Worm (Caenorhabditis elegans) whole organism, early embryonic: ENCODE data around the gene sre-50.

Experiments used
- B0310.2 ChIP-seq: sonication (generic microtip); optimal IDR thresholded peaks from 2 replicates; lab custom pipeline; 2016; ENCODE audit warnings: mild to moderate bottlenecking, missing genetic modification characterization, missing compliant biosample characterization
- F13C5.2 ChIP-seq: sonication (generic microtip); optimal IDR thresholded peaks from 2 replicates; lab custom pipeline; 2017; ENCODE audit warnings: mild to moderate bottlenecking, missing genetic modification characterization, inconsistent platforms, missing compliant biosample characterization
- aly-1 ChIP-seq: sonication (generic microtip); optimal IDR thresholded peaks from 2 replicates; lab custom pipeline; 2016; ENCODE audit warnings: missing genetic modification characterization, missing compliant biosample characterization
- ama-1 ChIP-seq: fragments of 150-350 bp; optimal IDR thresholded peaks from 2 replicates; lab custom pipeline; 2014
- ceh-13 ChIP-seq: fragments of 200-800 bp; sonication (Bioruptor generic); optimal IDR thresholded peaks from 2 replicates; lab custom pipeline; 2018; ENCODE audit warnings: mild to moderate bottlenecking, missing genetic modification characterization, missing compliant biosample characterization
- ceh-36 ChIP-seq: sonication (generic microtip); optimal IDR thresholded peaks from 2 replicates; lab custom pipeline; 2016; ENCODE audit warnings: missing genetic modification characterization, inconsistent platforms, missing compliant biosample characterization
- ets-7 ChIP-seq: sonication (generic microtip); optimal IDR thresholded peaks from 2 replicates; lab custom pipeline; 2016; ENCODE audit warnings: missing genotype, missing genetic modification characterization, missing compliant biosample characterization
- flt-1 ChIP-seq: fragments of 200-800 bp; sonication (Bioruptor generic); IDR thresholded peaks from 2 replicates; pipeline ENCODE4 v1.3.6; 2022; ENCODE audit warnings: missing genetic modification characterization, missing compliant biosample characterization
- hmbx-1 ChIP-seq: sonication (generic microtip); optimal IDR thresholded peaks from 2 replicates; lab custom pipeline; 2016; ENCODE audit warnings: mild to moderate bottlenecking, missing genetic modification characterization, missing compliant biosample characterization
- hmg-4 ChIP-seq: fragments of 200-800 bp; sonication (Bioruptor generic); optimal IDR thresholded peaks from 2 replicates; lab custom pipeline; 2018; ENCODE audit warnings: mild to moderate bottlenecking, missing genetic modification characterization, missing compliant biosample characterization
- hnd-1 ChIP-seq: sonication (generic microtip); optimal IDR thresholded peaks from 2 replicates; lab custom pipeline; 2016; ENCODE audit warnings: missing genetic modification characterization, missing compliant biosample characterization
- pes-1 ChIP-seq: fragments of 200-800 bp; sonication (Bioruptor generic); IDR thresholded peaks from 2 replicates; pipeline ENCODE4 v1.3.6; 2022; ENCODE audit warnings: missing genetic modification reagents, missing genetic modification characterization, missing compliant biosample characterization
- scrt-1 ChIP-seq: fragments of 200-800 bp; sonication (Bioruptor generic); IDR thresholded peaks from 2 replicates; pipeline ENCODE4 v1.3.6; 2022; ENCODE audit warnings: missing genetic modification characterization, missing compliant biosample characterization
- sea-1 ChIP-seq: fragments of 200-800 bp; sonication (Bioruptor generic); conservative IDR thresholded peaks from 2 replicates; pipeline ENCODE4 v1.3.6; 2022; ENCODE audit warnings: missing genetic modification characterization, missing compliant biosample characterization
- tbx-11 ChIP-seq: fragments of 200-800 bp; sonication (Bioruptor generic); IDR thresholded peaks from 2 replicates; pipeline ENCODE4 v1.3.6; 2022; ENCODE audit warnings: missing genetic modification characterization, missing compliant biosample characterization
- tbx-37 ChIP-seq: fragments of 200-800 bp; sonication (Bioruptor generic); conservative IDR thresholded peaks from 2 replicates; pipeline ENCODE4 v1.3.6; 2022; ENCODE audit warnings: missing genetic modification reagents, missing genetic modification characterization, missing compliant biosample characterization
- tra-4 ChIP-seq: sonication (generic microtip); optimal IDR thresholded peaks from 2 replicates; lab custom pipeline; 2017; ENCODE audit warnings: missing genetic modification characterization, missing compliant biosample characterization

The sre-50 gene

ce11 chrII:12264847-12265246 is 38.5 kb upstream of the sre-50 start:
- TF ChIP-seq scrt-1 (GFP tag; lab: Robert Waterston, UW) (no peak), hnd-1 (tag; lab: Kevin White, UChicago) (no peak), B0310.2 (tag; lab: Kevin White, UChicago) (no peak), hmbx-1 (tag; lab: Kevin White, UChicago) (no peak), tbx-37 (GFP tag; lab: Robert Waterston, UW) (no peak), ceh-13 (GFP tag; lab: Kevin White, UChicago) (no peak)

- TF ChIP-seq tra-4 (tag; lab: Kevin White, UChicago) (no peak), pes-1 (GFP tag; lab: Robert Waterston, UW) (no peak), ets-7 (tag; lab: Kevin White, UChicago) (no peak), F13C5.2 (tag; lab: Kevin White, UChicago) (no peak), ama-1 (lab: Kevin White, UChicago) (no peak), ceh-13 (GFP tag; lab: Kevin White, UChicago) (no peak), hnd-1 (tag; lab: Kevin White, UChicago) (no peak), ceh-36 (no peak), sea-1 (GFP tag; lab: Robert Waterston, UW) (no peak), aly-1 (tag; lab: Kevin White, UChicago) (no peak), hmbx-1 (tag; lab: Kevin White, UChicago) (no peak), scrt-1 (GFP tag; lab: Robert Waterston, UW) (no peak), hmg-4 (GFP tag; lab: Kevin White, UChicago) (no peak), tbx-11 (GFP tag; lab: Robert Waterston, UW) (no peak), flt-1 (GFP tag; lab: Robert Waterston, UW) (no peak), B0310.2 (tag; lab: Kevin White, UChicago) (no peak), tbx-37 (GFP tag; lab: Robert Waterston, UW) (no peak)
Observed at ce11 chrII:12266145-12266544, 37.2 kb upstream of the sre-50 start, which contains the start of gene tric-1B.1. Gene tric-1B.1 (minus strand): TSS chrII:12266245.

- TF ChIP-seq hnd-1 (tag; lab: Kevin White, UChicago), result no peak
- TF ChIP-seq ets-7 (tag; lab: Kevin White, UChicago), result no peak
- no peak for TF ChIP-seq ceh-36
- TF ChIP-seq pes-1 (GFP tag; lab: Robert Waterston, UW), result no peak
- TF ChIP-seq scrt-1 (GFP tag; lab: Robert Waterston, UW), result no peak
- no peak for TF ChIP-seq hmg-4 (GFP tag; lab: Kevin White, UChicago)
- TF ChIP-seq aly-1 (tag; lab: Kevin White, UChicago), result no peak
- TF ChIP-seq F13C5.2 (tag; lab: Kevin White, UChicago), result no peak
- no peak for TF ChIP-seq B0310.2 (tag; lab: Kevin White, UChicago)
- TF ChIP-seq flt-1 (GFP tag; lab: Robert Waterston, UW), result no peak
- TF ChIP-seq tra-4 (tag; lab: Kevin White, UChicago), result no peak
- TF ChIP-seq sea-1 (GFP tag; lab: Robert Waterston, UW), result no peak
- TF ChIP-seq ceh-13 (GFP tag; lab: Kevin White, UChicago), result no peak
- TF ChIP-seq tbx-11 (GFP tag; lab: Robert Waterston, UW), result no peak
- TF ChIP-seq hmbx-1 (tag; lab: Kevin White, UChicago), result no peak
- no peak for TF ChIP-seq ama-1 (lab: Kevin White, UChicago)
- no peak for TF ChIP-seq tbx-37 (GFP tag; lab: Robert Waterston, UW)
Observed at ce11 chrII:12266797-12267196, 36.5 kb upstream of the sre-50 start.

ce11 chrII:12268857-12269256 is 34.5 kb upstream of the sre-50 start:
- TF ChIP-seq hmg-4 (GFP tag; lab: Kevin White, UChicago), result no peak
- TF ChIP-seq sea-1 (GFP tag; lab: Robert Waterston, UW), result no peak
- no peak for TF ChIP-seq B0310.2 (tag; lab: Kevin White, UChicago)
- no peak for TF ChIP-seq hnd-1 (tag; lab: Kevin White, UChicago)
- TF ChIP-seq tbx-11 (GFP tag; lab: Robert Waterston, UW), result no peak
- TF ChIP-seq tra-4 (tag; lab: Kevin White, UChicago), result no peak
- TF ChIP-seq F13C5.2 (tag; lab: Kevin White, UChicago), result no peak
- no peak for TF ChIP-seq scrt-1 (GFP tag; lab: Robert Waterston, UW)
- no peak for TF ChIP-seq ama-1 (lab: Kevin White, UChicago)
- TF ChIP-seq ceh-13 (GFP tag; lab: Kevin White, UChicago), result no peak
- no peak for TF ChIP-seq ceh-36
- no peak for TF ChIP-seq aly-1 (tag; lab: Kevin White, UChicago)
- TF ChIP-seq hmbx-1 (tag; lab: Kevin White, UChicago), result no peak
- TF ChIP-seq flt-1 (GFP tag; lab: Robert Waterston, UW), result no peak
- TF ChIP-seq pes-1 (GFP tag; lab: Robert Waterston, UW), result no peak
- no peak for TF ChIP-seq ets-7 (tag; lab: Kevin White, UChicago)
- TF ChIP-seq tbx-37 (GFP tag; lab: Robert Waterston, UW), result no peak

ce11 chrII:12274944-12275343 is 28.4 kb upstream of the sre-50 start, which contains the start of gene Y57A10A.27:
Gene Y57A10A.27 (minus strand): TSS chrII:12275044.
- no peak for TF ChIP-seq ceh-36
- TF ChIP-seq tra-4 (tag; lab: Kevin White, UChicago), result no peak
- TF ChIP-seq aly-1 (tag; lab: Kevin White, UChicago), result no peak
- no peak for TF ChIP-seq ets-7 (tag; lab: Kevin White, UChicago)
- no peak for TF ChIP-seq ceh-13 (GFP tag; lab: Kevin White, UChicago)
- no peak for TF ChIP-seq hmbx-1 (tag; lab: Kevin White, UChicago)
- no peak for TF ChIP-seq sea-1 (GFP tag; lab: Robert Waterston, UW)
- TF ChIP-seq flt-1 (GFP tag; lab: Robert Waterston, UW), result no peak
- no peak for TF ChIP-seq tbx-37 (GFP tag; lab: Robert Waterston, UW)
- TF ChIP-seq pes-1 (GFP tag; lab: Robert Waterston, UW), result no peak
- no peak for TF ChIP-seq ama-1 (lab: Kevin White, UChicago)
- TF ChIP-seq F13C5.2 (tag; lab: Kevin White, UChicago), result no peak
- no peak for TF ChIP-seq hnd-1 (tag; lab: Kevin White, UChicago)
- no peak for TF ChIP-seq hmg-4 (GFP tag; lab: Kevin White, UChicago)
- no peak for TF ChIP-seq B0310.2 (tag; lab: Kevin White, UChicago)
- TF ChIP-seq tbx-11 (GFP tag; lab: Robert Waterston, UW), result no peak

ce11 chrII:12278602-12279001 is 24.7 kb upstream of the sre-50 start:
- peak; percentile 9 for TF ChIP-seq hmg-4 (GFP tag; lab: Kevin White, UChicago)
- no peak for TF ChIP-seq scrt-1 (GFP tag; lab: Robert Waterston, UW)
